Fruit fly (Drosophila melanogaster) whole organism, pupa: ENCODE measurements around the gene Obp73a.

Source experiments
- CG17806 ChIP-seq: fragments of 200-800 bp; sonication (Bioruptor generic); optimal IDR thresholded peaks from 2 replicates; lab custom pipeline; 2018; ENCODE audit warnings: missing biosample characterization, mild to moderate bottlenecking, missing genetic modification characterization, moderate library complexity
- CG8301 ChIP-seq: fragments of 200-800 bp; sonication (Bioruptor generic); optimal IDR thresholded peaks from 2 replicates; lab custom pipeline; 2018; ENCODE audit warnings: missing biosample characterization, mild to moderate bottlenecking, missing genetic modification characterization
- CG9948 ChIP-seq: fragments of 200-800 bp; sonication (Bioruptor generic); optimal IDR thresholded peaks from 2 replicates; lab custom pipeline; 2018; ENCODE audit warnings: missing biosample characterization, mild to moderate bottlenecking, missing genetic modification characterization, moderate library complexity
- D1 ChIP-seq: fragments of 200-800 bp; sonication (Bioruptor generic); optimal IDR thresholded peaks from 2 replicates; lab custom pipeline; 2018; ENCODE audit warnings: missing biosample characterization, mild to moderate bottlenecking, missing genetic modification characterization, moderate library complexity
- EcR ChIP-seq: fragments of 200-800 bp; sonication (Bioruptor generic); optimal IDR thresholded peaks from 3 replicates; lab custom pipeline; 2019; ENCODE audit warnings: missing biosample characterization, missing genetic modification characterization, mild to moderate bottlenecking, moderate library complexity, missing genetic modification reagents
- Pif1A ChIP-seq: fragments of 200-800 bp; sonication (Bioruptor generic); optimal IDR thresholded peaks from 3 replicates; lab custom pipeline; 2016; ENCODE audit warnings: missing biosample characterization, missing genetic modification characterization

DNA sequence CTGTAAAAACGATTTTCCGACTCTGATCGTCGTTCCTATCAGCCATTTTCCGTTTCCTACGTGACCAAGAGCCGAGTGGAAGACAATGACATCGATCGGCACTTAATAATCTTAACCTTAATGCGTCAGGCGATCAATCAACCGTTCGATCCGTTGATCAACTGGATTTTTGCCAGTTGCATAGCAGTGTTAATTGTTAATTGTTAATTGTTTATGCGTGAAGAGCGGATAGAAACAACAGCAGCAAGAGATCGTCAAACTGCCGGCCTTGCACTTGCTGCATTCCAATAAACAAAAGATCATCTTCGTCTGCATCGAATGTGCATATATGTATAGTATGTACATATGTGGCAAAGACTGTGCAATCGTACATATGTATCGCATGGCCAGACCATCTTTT, 44.4 kb downstream of the Obp73a start:
- TF ChIP-seq Pif1A (GFP tag; lab: Kevin White, UChicago) (no peak), CG17806 (tag; lab: Kevin White, UChicago) (no peak), D1 (tag; lab: Kevin White, UChicago) (no peak), EcR (GFP tag; lab: Kevin White, UChicago) (peak; percentile 95), CG8301 (tag; lab: Kevin White, UChicago) (no peak), CG9948 (tag; lab: Kevin White, UChicago) (no peak)
